Fruit fly (Drosophila melanogaster) whole organism, embryonic: ENCODE results near the gene Coq5.

Source experiments
- Awh ChIP-seq: fragments of 200-800 bp; sonication (Bioruptor generic); IDR thresholded peaks from 2 replicates; pipeline ENCODE4, ENCODE4 v1.3.6; 2022; ENCODE audit warnings: missing biosample characterization, missing genetic modification characterization
- Bdp1 ChIP-seq: fragments of 200-800 bp; sonication (Bioruptor generic); optimal IDR thresholded peaks from 3 replicates; lab custom pipeline; 2016; ENCODE audit warnings: missing biosample characterization, missing genetic modification characterization
- CG10321 ChIP-seq: fragments of 200-800 bp; sonication (Bioruptor generic); IDR thresholded peaks from 2 replicates; pipeline ENCODE4 v1.3.6; 2022; ENCODE audit warnings: missing biosample characterization, missing genetic modification characterization
- CG11085 ChIP-seq: fragments of 200-800 bp; sonication (Bioruptor generic); IDR thresholded peaks from 2 replicates; pipeline ENCODE4 v1.3.6; 2022; ENCODE audit warnings: missing biosample characterization, missing genetic modification characterization
- CG12299 ChIP-seq: fragments of 200-800 bp; sonication (Bioruptor generic); optimal IDR thresholded peaks from 2 replicates; lab custom pipeline; 2018; ENCODE audit warnings: missing biosample characterization, mild to moderate bottlenecking, missing genetic modification characterization
- CG12744 ChIP-seq: fragments of 200-800 bp; sonication (Bioruptor generic); optimal IDR thresholded peaks from 2 replicates; lab custom pipeline; 2016; ENCODE audit warnings: missing biosample characterization, missing genetic modification characterization
- CG15601 ChIP-seq: fragments of 200-800 bp; sonication (Bioruptor generic); optimal IDR thresholded peaks from 3 replicates; lab custom pipeline; 2019; ENCODE audit warnings: missing biosample characterization, mild to moderate bottlenecking, missing genetic modification characterization, moderate library complexity
- CG1603 ChIP-seq: fragments of 200-800 bp; sonication (Bioruptor generic); optimal IDR thresholded peaks from 2 replicates; lab custom pipeline; 2019; ENCODE audit warnings: missing biosample characterization, mild to moderate bottlenecking, missing genetic modification characterization, moderate library complexity
- CG16815 ChIP-seq: fragments of 200-800 bp; sonication (Bioruptor generic); optimal IDR thresholded peaks from 3 replicates; lab custom pipeline; 2017; ENCODE audit warnings: missing biosample characterization, mild to moderate bottlenecking, missing genetic modification characterization
- CG17361 ChIP-seq: fragments of 200-800 bp; sonication (Bioruptor generic); IDR thresholded peaks from 3 replicates; pipeline ENCODE4 v1.3.6; 2022; ENCODE audit warnings: missing biosample characterization, missing genetic modification characterization
- CG17385 ChIP-seq: fragments of 200-800 bp; sonication (Bioruptor generic); optimal IDR thresholded peaks from 3 replicates; lab custom pipeline; 2018; ENCODE audit warnings: missing biosample characterization, mild to moderate bottlenecking, missing genetic modification characterization
- CG18764 ChIP-seq: fragments of 200-800 bp; sonication (Bioruptor generic); optimal IDR thresholded peaks from 3 replicates; lab custom pipeline; 2016; ENCODE audit warnings: missing biosample characterization, missing genetic modification characterization
- CG2116 ChIP-seq: fragments of 200-800 bp; sonication (Bioruptor generic); optimal IDR thresholded peaks from 3 replicates; lab custom pipeline; 2018; ENCODE audit warnings: missing biosample characterization, mild to moderate bottlenecking, missing genetic modification characterization
- CG2120 ChIP-seq: fragments of 200-800 bp; sonication (Bioruptor generic); optimal IDR thresholded peaks from 3 replicates; lab custom pipeline; 2016; ENCODE audit warnings: missing biosample characterization, missing genetic modification characterization
- CG30431 ChIP-seq: fragments of 200-800 bp; sonication (Bioruptor generic); optimal IDR thresholded peaks from 2 replicates; lab custom pipeline; 2017; ENCODE audit warnings: missing biosample characterization, missing genetic modification characterization
- CG32532 ChIP-seq: fragments of 200-800 bp; sonication (Bioruptor generic); IDR thresholded peaks from 2 replicates; pipeline ENCODE4 v1.3.6; 2022; ENCODE audit warnings: missing biosample characterization, missing genetic modification characterization
- CG33213 ChIP-seq: fragments of 200-800 bp; sonication (Bioruptor generic); optimal IDR thresholded peaks from 3 replicates; lab custom pipeline; 2016; ENCODE audit warnings: missing biosample characterization, missing genetic modification characterization
- CG7745 ChIP-seq: fragments of 200-800 bp; sonication (Bioruptor generic); optimal IDR thresholded peaks from 2 replicates; lab custom pipeline; 2018; ENCODE audit warnings: missing biosample characterization, mild to moderate bottlenecking, missing genetic modification characterization, moderate library complexity
- CG8359 ChIP-seq: fragments of 200-800 bp; sonication (Bioruptor generic); optimal IDR thresholded peaks from 2 replicates; lab custom pipeline; 2017; ENCODE audit warnings: missing biosample characterization, mild to moderate bottlenecking, missing genetic modification characterization, borderline replicate concordance
- CG9817 ChIP-seq: fragments of 200-800 bp; sonication (Bioruptor generic); optimal IDR thresholded peaks from 2 replicates; lab custom pipeline; 2018; ENCODE audit warnings: missing biosample characterization, mild to moderate bottlenecking, missing genetic modification characterization, moderate library complexity
- Dad ChIP-seq: fragments of 200-800 bp; sonication (Bioruptor generic); optimal IDR thresholded peaks from 3 replicates; lab custom pipeline; 2016; ENCODE audit warnings: missing biosample characterization, missing genetic modification characterization
- Dip2 ChIP-seq: fragments of 200-800 bp; sonication (Bioruptor generic); IDR thresholded peaks from 2 replicates; pipeline ENCODE4 v1.3.6; 2022; ENCODE audit warnings: missing biosample characterization, missing genetic modification characterization
- Ets65A ChIP-seq: fragments of 200-800 bp; sonication (Bioruptor generic); peaks from one replicate; lab custom pipeline; 2016; ENCODE audit warnings: missing biosample characterization, missing genetic modification characterization
- Fer1 ChIP-seq: fragments of 200-800 bp; sonication (Bioruptor generic); optimal IDR thresholded peaks from 2 replicates; lab custom pipeline; 2017; ENCODE audit warnings: missing biosample characterization, mild to moderate bottlenecking, missing genetic modification characterization
- GATAe ChIP-seq: fragments of 200-800 bp; sonication (Bioruptor generic); conservative IDR thresholded peaks from 2 replicates; pipeline ENCODE4 v1.3.6; 2022; ENCODE audit warnings: missing biosample characterization, missing genetic modification characterization
- HLH54F ChIP-seq: fragments of 200-800 bp; sonication (Bioruptor generic); optimal IDR thresholded peaks from 3 replicates; lab custom pipeline; 2016; ENCODE audit warnings: missing biosample characterization, missing genetic modification characterization
- Hr51 ChIP-seq, 2 experiments: fragments of 200-800 bp; sonication (Bioruptor generic); optimal IDR thresholded peaks; 2 replicates in 1 of 2; 3 replicates in 1 of 2; lab custom pipeline; 2016 to 2018; ENCODE audit warnings: missing biosample characterization in 2 of 2, missing genetic modification characterization in 2 of 2, mild to moderate bottlenecking in 1 of 2, moderate library complexity in 1 of 2
- Oli ChIP-seq: fragments of 200-800 bp; sonication (Bioruptor generic); optimal IDR thresholded peaks from 2 replicates; lab custom pipeline; 2018; ENCODE audit warnings: missing biosample characterization, mild to moderate bottlenecking, missing genetic modification characterization, moderate library complexity
- Ptx1 ChIP-seq: fragments of 200-800 bp; sonication (Bioruptor generic); IDR thresholded peaks from 2 replicates; pipeline ENCODE4 v1.3.6; 2022; ENCODE audit warnings: missing biosample characterization, missing genetic modification characterization
- Spps ChIP-seq: fragments of 200-800 bp; sonication (Bioruptor generic); optimal IDR thresholded peaks from 2 replicates; lab custom pipeline; 2018; ENCODE audit warnings: missing biosample characterization, mild to moderate bottlenecking, missing genetic modification characterization
- Usf ChIP-seq: fragments of 200-800 bp; sonication (Bioruptor generic); optimal IDR thresholded peaks from 2 replicates; lab custom pipeline; 2017; ENCODE audit warnings: missing genotype, missing biosample characterization, missing genetic modification characterization
- Vsx1 ChIP-seq: fragments of 200-800 bp; sonication (Bioruptor generic); optimal IDR thresholded peaks from 2 replicates; lab custom pipeline; 2017; ENCODE audit warnings: missing biosample characterization, mild to moderate bottlenecking, missing genetic modification characterization, missing genetic modification reagents
- caup ChIP-seq: fragments of 200-800 bp; sonication (Bioruptor generic); optimal IDR thresholded peaks from 3 replicates; lab custom pipeline; 2017; ENCODE audit warnings: missing biosample characterization, mild to moderate bottlenecking, missing genetic modification characterization, moderate library complexity; ENCODE audit not compliant: severe bottlenecking
- crp ChIP-seq, 2 experiments: fragments of 200-800 bp; sonication (Bioruptor generic); optimal IDR thresholded peaks; 2 replicates in 1 of 2; 3 replicates in 1 of 2; lab custom pipeline; 2017; ENCODE audit warnings: missing biosample characterization in 2 of 2, missing genetic modification characterization in 2 of 2, mild to moderate bottlenecking in 1 of 2, moderate library complexity in 1 of 2
- da ChIP-seq: fragments of 200-800 bp; sonication (Bioruptor generic); optimal IDR thresholded peaks from 2 replicates; lab custom pipeline; 2016; ENCODE audit warnings: missing biosample characterization, missing genetic modification characterization
- disco-r ChIP-seq: fragments of 200-800 bp; sonication (Bioruptor generic); optimal IDR thresholded peaks from 2 replicates; lab custom pipeline; 2016; ENCODE audit warnings: missing biosample characterization, missing genetic modification characterization
- dysf ChIP-seq: fragments of 200-800 bp; sonication (Bioruptor generic); IDR thresholded peaks from 3 replicates; pipeline ENCODE4 v1.3.6; 2022; ENCODE audit warnings: missing biosample characterization, missing genetic modification characterization
- eve ChIP-seq, 2 experiments: fragments of >200 bp; optimal IDR thresholded peaks; 2 replicates each; lab custom pipeline; 2017; ENCODE audit warnings: missing biosample characterization in 2 of 2, missing genetic modification characterization in 2 of 2
- ewg ChIP-seq: fragments of 200-800 bp; sonication (Bioruptor generic); optimal IDR thresholded peaks from 3 replicates; lab custom pipeline; 2017; ENCODE audit warnings: mild to moderate bottlenecking, missing biosample characterization, missing genetic modification reagents, missing genetic modification characterization
- fd102C ChIP-seq: fragments of 200-800 bp; sonication (Bioruptor generic); optimal IDR thresholded peaks from 2 replicates; lab custom pipeline; 2018; ENCODE audit warnings: missing biosample characterization, mild to moderate bottlenecking, missing genetic modification characterization, moderate library complexity
- ind ChIP-seq: fragments of 200-800 bp; sonication (Bioruptor generic); optimal IDR thresholded peaks from 3 replicates; lab custom pipeline; 2016; ENCODE audit warnings: missing biosample characterization, missing genetic modification characterization
- luna ChIP-seq: fragments of 200-800 bp; sonication (Bioruptor generic); optimal IDR thresholded peaks from 2 replicates; lab custom pipeline; 2016; ENCODE audit warnings: missing biosample characterization, missing genetic modification characterization
- org-1 ChIP-seq: fragments of 200-800 bp; sonication (Bioruptor generic); optimal IDR thresholded peaks from 2 replicates; lab custom pipeline; 2017; ENCODE audit warnings: missing biosample characterization, missing genetic modification characterization
- schlank ChIP-seq: fragments of 200-800 bp; sonication (Bioruptor generic); optimal IDR thresholded peaks from 2 replicates; lab custom pipeline; 2018; ENCODE audit warnings: missing biosample characterization, mild to moderate bottlenecking, missing genetic modification characterization
- shn ChIP-seq: fragments of 200-800 bp; sonication (Bioruptor generic); optimal IDR thresholded peaks from 3 replicates; lab custom pipeline; 2016; ENCODE audit warnings: missing biosample characterization, missing genetic modification characterization
- trem ChIP-seq: fragments of 200-800 bp; optimal IDR thresholded peaks from 3 replicates; lab custom pipeline; 2019; ENCODE audit warnings: missing biosample characterization, mild to moderate bottlenecking, missing genetic modification characterization, moderate library complexity
- unc-4 ChIP-seq: fragments of 200-800 bp; sonication (Bioruptor generic); IDR thresholded peaks from 2 replicates; pipeline ENCODE4 v1.3.6; 2022; ENCODE audit warnings: missing biosample characterization, missing genetic modification characterization; ENCODE audit not compliant: partially characterized antibody
- vnd ChIP-seq: fragments of 200-800 bp; sonication (Bioruptor generic); IDR thresholded peaks from 3 replicates; pipeline ENCODE4 v1.3.6; 2022; ENCODE audit warnings: missing biosample characterization, missing genetic modification characterization; ENCODE audit not compliant: partially characterized antibody
- wdn ChIP-seq: fragments of 200-800 bp; sonication (Bioruptor generic); IDR thresholded peaks from 2 replicates; pipeline ENCODE4 v1.3.6; 2022; ENCODE audit warnings: missing biosample characterization, missing genetic modification characterization
- zf30C ChIP-seq: fragments of 200-800 bp; sonication (Bioruptor generic); optimal IDR thresholded peaks from 3 replicates; lab custom pipeline; 2018; ENCODE audit warnings: missing biosample characterization, mild to moderate bottlenecking, missing genetic modification characterization

Coq5 gene

dm6 chrX:13214056-13214455, 19.7 kb upstream of the Coq5 start (continued):
- peak in 1 of 2 experiments; percentile 61 for TF ChIP-seq eve (GFP tag; optimal IDR thresholded peaks at IDR 0.05; lab: Kevin White, UChicago)
- peak; percentile 67 for TF ChIP-seq shn (GFP tag; lab: Kevin White, UChicago)
- peak; percentile 14 for TF ChIP-seq org-1 (GFP tag; lab: Kevin White, UChicago)
- no peak for TF ChIP-seq vnd (GFP tag; lab: Robert Waterston, UW)
- peak; percentile 49 for TF ChIP-seq Spps (tag; lab: Kevin White, UChicago)
- peak; percentile 47; the same call in 1 of the 2 replicates for TF ChIP-seq Awh (GFP tag; lab: Robert Waterston, UW)
- TF ChIP-seq CG11085 (GFP tag; lab: Robert Waterston, UW), result peak; percentile 14; the same call in 1 of the 2 replicates
- peak; percentile 36 for TF ChIP-seq disco-r (GFP tag; lab: Kevin White, UChicago)
- no peak for TF ChIP-seq Dad (GFP tag; lab: Kevin White, UChicago)
- no peak for TF ChIP-seq schlank (tag; lab: Kevin White, UChicago)
- TF ChIP-seq zf30C (GFP tag; lab: Kevin White, UChicago), result peak; percentile 96
- TF ChIP-seq da (GFP tag; lab: Kevin White, UChicago), result peak; percentile 16
- TF ChIP-seq CG1603 (tag; lab: Kevin White, UChicago), result peak; percentile 70
- no peak for TF ChIP-seq unc-4 (GFP tag; lab: Robert Waterston, UW)
- peak; percentile 65 for TF ChIP-seq HLH54F (GFP tag; lab: Kevin White, UChicago)
- TF ChIP-seq Oli (tag; lab: Kevin White, UChicago), result peak; percentile 50
- peak; percentile 32 for TF ChIP-seq CG9817 (tag; lab: Kevin White, UChicago)
- peak; percentile 87 for TF ChIP-seq Ets65A (GFP tag; lab: Kevin White, UChicago)
- TF ChIP-seq Bdp1 (GFP tag; lab: Kevin White, UChicago), result peak; percentile 3
- no peak for TF ChIP-seq CG7745 (tag; lab: Kevin White, UChicago)
- peak; percentile 28 to 72 for TF ChIP-seq Hr51 (GFP tag; optimal IDR thresholded peaks at IDR 0.05; lab: Kevin White, UChicago)
- TF ChIP-seq Ptx1 (GFP tag; lab: Robert Waterston, UW), result peak; percentile 75
- peak; percentile 58 for TF ChIP-seq Fer1 (GFP tag; lab: Kevin White, UChicago)
- TF ChIP-seq CG17361 (GFP tag; lab: Robert Waterston, UW), result peak; percentile 68; the same call in 2 of the 3 replicates
- peak; percentile 76 for TF ChIP-seq CG2120 (GFP tag; lab: Kevin White, UChicago)
- TF ChIP-seq GATAe, result no peak
- peak; percentile 62 for TF ChIP-seq dysf (GFP tag; lab: Robert Waterston, UW)
- TF ChIP-seq CG2116, result peak; percentile 27
- TF ChIP-seq wdn (GFP tag; lab: Robert Waterston, UW), result peak; percentile 50
- TF ChIP-seq CG16815 (GFP tag; lab: Kevin White, UChicago), result peak; percentile 13
- TF ChIP-seq CG10321 (GFP tag; lab: Robert Waterston, UW), result 0 out of 2 replicates have a peak, but pooled peaks have one; percentile 37
- TF ChIP-seq CG15601, result peak; percentile 33
- TF ChIP-seq fd102C, result no peak
- peak; percentile 37 for TF ChIP-seq CG33213 (GFP tag; lab: Kevin White, UChicago)
- peak; percentile 38 for TF ChIP-seq caup (GFP tag; lab: Kevin White, UChicago)
- TF ChIP-seq trem (tag; lab: Kevin White, UChicago), result no peak
- TF ChIP-seq CG8359 (GFP tag; lab: Kevin White, UChicago), result peak; percentile 19
- TF ChIP-seq CG18764 (GFP tag; lab: Kevin White, UChicago), result peak; percentile 48
- TF ChIP-seq CG30431, result peak; percentile 16
- TF ChIP-seq CG12744 (GFP tag; lab: Kevin White, UChicago), result peak; percentile 63
- TF ChIP-seq CG12299 (tag; lab: Kevin White, UChicago), result peak; percentile 4
- peak; percentile 61 for TF ChIP-seq ind (GFP tag; lab: Kevin White, UChicago)
- no peak for TF ChIP-seq Dip2 (GFP tag; lab: Robert Waterston, UW)
- no peak for TF ChIP-seq Vsx1 (GFP tag; lab: Kevin White, UChicago)
- peak; percentile 55 for TF ChIP-seq CG17385 (GFP tag; lab: Kevin White, UChicago)
- TF ChIP-seq CG32532 (GFP tag; lab: Robert Waterston, UW), result peak; percentile 75
- TF ChIP-seq crp (GFP tag; optimal IDR thresholded peaks at IDR 0.05; lab: Kevin White, UChicago), result peak in 1 of 2 experiments; percentile 18
- peak; percentile 12 for TF ChIP-seq luna (GFP tag; lab: Kevin White, UChicago)
- peak; percentile 27 for TF ChIP-seq ewg (GFP tag; lab: Kevin White, UChicago)
- TF ChIP-seq Usf (GFP tag; lab: Kevin White, UChicago), result no peak
